Worm (Caenorhabditis elegans) whole organism, young adult: ENCODE data around the gene vps-29.

ENCODE experiments used
- B0336.3 ChIP-seq: fragments of 200-800 bp; sonication (Bioruptor generic); IDR thresholded peaks from 2 replicates; pipeline ENCODE4 v1.3.6; 2022; ENCODE audit warnings: missing genetic modification characterization, missing compliant biosample characterization
- D2030.7 ChIP-seq: fragments of 200-800 bp; sonication (Bioruptor generic); IDR thresholded peaks from 2 replicates; pipeline ENCODE4 v1.3.6; 2022; ENCODE audit warnings: missing genetic modification reagents, missing genetic modification characterization, missing compliant biosample characterization
- F10E7.11 ChIP-seq: sonication (generic microtip); optimal IDR thresholded peaks from 2 replicates; lab custom pipeline; 2017; ENCODE audit warnings: mild to moderate bottlenecking, missing genetic modification characterization, moderate library complexity, missing compliant biosample characterization
- F33H1.4 ChIP-seq: fragments of 200-800 bp; sonication (Bioruptor generic); IDR thresholded peaks from 2 replicates; pipeline ENCODE4 v1.3.6; 2022; ENCODE audit warnings: missing genetic modification reagents, missing genetic modification characterization, missing compliant biosample characterization
- F37B4.10 ChIP-seq: fragments of 200-800 bp; sonication (Bioruptor generic); IDR thresholded peaks from 2 replicates; pipeline ENCODE4 v1.3.6; 2022; ENCODE audit warnings: missing genetic modification characterization, missing compliant biosample characterization
- T07F8.4 ChIP-seq: sonication (generic microtip); optimal IDR thresholded peaks from 2 replicates; lab custom pipeline; 2016; ENCODE audit warnings: mild to moderate bottlenecking, missing genetic modification characterization, moderate library complexity, missing compliant biosample characterization
- Y53F4B.3 ChIP-seq: fragments of 200-800 bp; sonication (Bioruptor generic); IDR thresholded peaks from 2 replicates; pipeline ENCODE4 v1.3.6; 2022; ENCODE audit warnings: missing genetic modification reagents, missing genetic modification characterization, missing compliant biosample characterization
- Y95B8A.8 ChIP-seq: fragments of 200-800 bp; sonication (Bioruptor generic); IDR thresholded peaks from 2 replicates; pipeline ENCODE4 v1.3.6; 2022; ENCODE audit warnings: missing genetic modification reagents, missing genetic modification characterization, missing compliant biosample characterization
- ZK185.1 ChIP-seq: sonication (generic microtip); optimal IDR thresholded peaks from 2 replicates; lab custom pipeline; 2016; ENCODE audit warnings: mild to moderate bottlenecking, missing genetic modification characterization, missing compliant biosample characterization; ENCODE audit not compliant: poor library complexity, severe bottlenecking
- aptf-2 ChIP-seq: fragments of 200-800 bp; sonication (Bioruptor generic); conservative IDR thresholded peaks from 2 replicates; pipeline ENCODE4 v1.3.6; 2022; ENCODE audit warnings: missing genetic modification reagents, missing genetic modification characterization, missing compliant biosample characterization
- attf-5 ChIP-seq: fragments of 200-800 bp; sonication (Bioruptor generic); optimal IDR thresholded peaks from 2 replicates; lab custom pipeline; 2018; ENCODE audit warnings: mild to moderate bottlenecking, missing genetic modification characterization, missing compliant biosample characterization
- ccch-3 ChIP-seq: fragments of 200-800 bp; sonication (Bioruptor generic); optimal IDR thresholded peaks from 2 replicates; lab custom pipeline; 2018; ENCODE audit warnings: mild to moderate bottlenecking, missing genetic modification characterization, missing compliant biosample characterization
- cebp-1 ChIP-seq, 2 experiments: fragments of 200-800 bp in 1 of 2; sonication (Bioruptor generic) in 1 of 2; sonication (generic microtip) in 1 of 2; IDR thresholded peaks in 1 of 2; optimal IDR thresholded peaks in 1 of 2; 2 replicates each; pipeline versions ENCODE4 v1.3.6 to Lab custom; 2017 to 2022; ENCODE audit warnings: missing compliant biosample characterization in 2 of 2, missing genetic modification characterization in 2 of 2, mild to moderate bottlenecking in 1 of 2, missing genetic modification reagents in 1 of 2, moderate library complexity in 1 of 2
- ceh-27 ChIP-seq: fragments of 200-800 bp; sonication (Bioruptor generic); optimal IDR thresholded peaks from 2 replicates; lab custom pipeline; 2018; ENCODE audit warnings: mild to moderate bottlenecking, missing genetic modification characterization, moderate library complexity, missing compliant biosample characterization
- ceh-40 ChIP-seq: fragments of 200-800 bp; sonication (Bioruptor generic); IDR thresholded peaks from 2 replicates; pipeline ENCODE4 v1.3.6; 2022; ENCODE audit warnings: missing genetic modification characterization, missing compliant biosample characterization
- ceh-58 ChIP-seq: fragments of 200-800 bp; sonication (Bioruptor generic); IDR thresholded peaks from 2 replicates; pipeline ENCODE4 v1.3.6; 2022; ENCODE audit warnings: missing genetic modification characterization, missing compliant biosample characterization
- ceh-91 ChIP-seq: fragments of 200-800 bp; sonication (Bioruptor generic); IDR thresholded peaks from 2 replicates; pipeline ENCODE4 v1.3.6; 2022; ENCODE audit warnings: missing genetic modification reagents, missing genetic modification characterization, missing compliant biosample characterization
- chd-7 ChIP-seq: sonication (generic microtip); optimal IDR thresholded peaks from 2 replicates; lab custom pipeline; 2016; ENCODE audit warnings: mild to moderate bottlenecking, missing genetic modification characterization, moderate library complexity, missing compliant biosample characterization
- egrh-3 ChIP-seq: fragments of 200-800 bp; sonication (Bioruptor generic); IDR thresholded peaks from 2 replicates; pipeline ENCODE4 v1.3.6; 2022; ENCODE audit warnings: missing genetic modification reagents, missing genetic modification characterization, missing compliant biosample characterization
- fkh-3 ChIP-seq: sonication (generic microtip); optimal IDR thresholded peaks from 2 replicates; lab custom pipeline; 2016; ENCODE audit warnings: mild to moderate bottlenecking, missing genetic modification characterization, missing compliant biosample characterization
- hlh-12 ChIP-seq: sonication (generic microtip); optimal IDR thresholded peaks from 2 replicates; lab custom pipeline; 2016; ENCODE audit warnings: missing genetic modification characterization, missing compliant biosample characterization
- hsf-1 ChIP-seq: fragments of 200-800 bp; sonication (Bioruptor generic); IDR thresholded peaks from 2 replicates; pipeline ENCODE4 v1.3.6; 2022; ENCODE audit warnings: missing genetic modification reagents, missing genetic modification characterization, missing compliant biosample characterization
- let-526 ChIP-seq: fragments of 200-800 bp; sonication (Bioruptor generic); IDR thresholded peaks from 2 replicates; pipeline ENCODE4 v1.3.6; 2022; ENCODE audit warnings: missing genetic modification reagents, missing genetic modification characterization, missing compliant biosample characterization
- let-607 ChIP-seq, 2 experiments: fragments of 200-800 bp in 1 of 2; sonication (Bioruptor generic) in 1 of 2; sonication (generic microtip) in 1 of 2; optimal IDR thresholded peaks; 2 replicates each; lab custom pipeline; 2016 to 2018; ENCODE audit warnings: mild to moderate bottlenecking in 2 of 2, missing compliant biosample characterization in 2 of 2, missing genetic modification characterization in 2 of 2, moderate library complexity in 2 of 2, missing genotype in 1 of 2
- lin-54 ChIP-seq: fragments of 200-800 bp; sonication (Bioruptor generic); optimal IDR thresholded peaks from 2 replicates; lab custom pipeline; 2018; ENCODE audit warnings: mild to moderate bottlenecking, missing genetic modification characterization, missing compliant biosample characterization
- lir-1 ChIP-seq: fragments of 200-800 bp; sonication (Bioruptor generic); conservative IDR thresholded peaks from 2 replicates; pipeline ENCODE4 v1.3.6; 2022; ENCODE audit warnings: missing genetic modification reagents, missing genetic modification characterization, missing compliant biosample characterization
- lsl-1 ChIP-seq: fragments of 200-800 bp; sonication (Bioruptor generic); optimal IDR thresholded peaks from 2 replicates; lab custom pipeline; 2018; ENCODE audit warnings: mild to moderate bottlenecking, missing genetic modification characterization, moderate library complexity, missing compliant biosample characterization
- madf-3 ChIP-seq: fragments of 200-800 bp; sonication (Bioruptor generic); IDR thresholded peaks from 2 replicates; pipeline ENCODE4 v1.3.6; 2022; ENCODE audit warnings: missing genetic modification reagents, missing genetic modification characterization, missing compliant biosample characterization
- madf-6 ChIP-seq: fragments of 200-800 bp; sonication (Bioruptor generic); IDR thresholded peaks from 2 replicates; pipeline ENCODE4 v1.3.6; 2022; ENCODE audit warnings: missing genetic modification reagents, missing genetic modification characterization, missing compliant biosample characterization
- madf-8 ChIP-seq: fragments of 200-800 bp; sonication (Bioruptor generic); conservative IDR thresholded peaks from 2 replicates; pipeline ENCODE4 v1.3.6; 2022; ENCODE audit warnings: missing genetic modification reagents, missing genetic modification characterization, missing compliant biosample characterization
- mcd-1 ChIP-seq: fragments of 200-800 bp; sonication (Bioruptor generic); IDR thresholded peaks from 2 replicates; pipeline ENCODE4 v1.3.6; 2022; ENCODE audit warnings: missing genetic modification reagents, missing genetic modification characterization, missing compliant biosample characterization
- nfya-1 ChIP-seq: sonication (generic microtip); optimal IDR thresholded peaks from 2 replicates; lab custom pipeline; 2017; ENCODE audit warnings: antibody characterized with exemption, missing compliant biosample characterization, missing genetic modification characterization, borderline replicate concordance; ENCODE audit not compliant: insufficient read depth
- pbrm-1 ChIP-seq: fragments of 200-800 bp; sonication (Bioruptor generic); IDR thresholded peaks from 2 replicates; pipeline ENCODE4 v1.3.6; 2022; ENCODE audit warnings: missing genetic modification reagents, missing genetic modification characterization, missing compliant biosample characterization
- sdz-38 ChIP-seq: sonication (generic microtip); optimal IDR thresholded peaks from 2 replicates; lab custom pipeline; 2016; ENCODE audit warnings: missing genotype, missing genetic modification characterization, missing compliant biosample characterization
- snpc-3.4 ChIP-seq: sonication (generic microtip); optimal IDR thresholded peaks from 2 replicates; lab custom pipeline; 2017; ENCODE audit warnings: missing genetic modification characterization, mild to moderate bottlenecking, missing compliant biosample characterization, antibody characterized with exemption, moderate library complexity, missing genotype, missing genetic modification reagents
- snpc-4 ChIP-seq, 5 experiments: fragments of 150-350 bp in 1 of 5; sonication (generic microtip) in 4 of 5; optimal IDR thresholded peaks; 2 replicates each; lab custom pipeline; 2014 to 2018; ENCODE audit warnings: missing genetic modification characterization in 5 of 5, missing biosample characterization in 3 of 5, antibody characterized with exemption in 2 of 5, mild to moderate bottlenecking in 2 of 5, missing compliant biosample characterization in 2 of 5, missing genotype in 2 of 5, moderate library complexity in 2 of 5, missing genetic modification reagents in 1 of 5
- xnd-1 ChIP-seq: sonication (generic microtip); optimal IDR thresholded peaks from 2 replicates; lab custom pipeline; 2016; ENCODE audit warnings: missing genotype, missing genetic modification reagents, missing genetic modification characterization, missing compliant biosample characterization
- ztf-25 ChIP-seq: fragments of 200-800 bp; sonication (Bioruptor generic); IDR thresholded peaks from 2 replicates; pipeline ENCODE4 v1.3.6; 2022; ENCODE audit warnings: missing genetic modification reagents, missing genetic modification characterization, missing compliant biosample characterization

The vps-29 gene

ce11 chrIII:10123586-10124233 is 10.9 kb upstream of the vps-29 start, which contains the start of gene ttll-4 (continued):
- TF ChIP-seq F37B4.10 (GFP tag; lab: Robert Waterston, UW) (no peak), snpc-4 (GFP tag; optimal IDR thresholded peaks at IDR 0.05; lab: Kevin White, UChicago) (peak; percentile 19), snpc-4 (tag; optimal IDR thresholded peaks at IDR 0.05; lab: Kevin White, UChicago) (no peak), ztf-25 (GFP tag; lab: Robert Waterston, UW) (0 out of 2 replicates have a peak, but pooled peaks have one; percentile 56), egrh-3 (GFP tag; lab: Robert Waterston, UW) (peak; percentile 63), chd-7 (tag; lab: Kevin White, UChicago) (peak; percentile 6), T07F8.4 (no peak), lir-1 (GFP tag; lab: Robert Waterston, UW) (peak; percentile 36; the same call in 1 of the 2 replicates), let-526 (0 out of 2 replicates have a peak, but pooled peaks have one; percentile 14), pbrm-1 (peak; percentile 45; the same call in 1 of the 2 replicates), hsf-1 (GFP tag; lab: Robert Waterston, UW) (no peak), Y95B8A.8 (peak; percentile 31; the same call in 1 of the 2 replicates), ceh-91 (GFP tag; lab: Robert Waterston, UW) (peak; percentile 46; the same call in 1 of the 2 replicates), lsl-1 (GFP tag; lab: Kevin White, UChicago) (peak; percentile 44), madf-6 (GFP tag; lab: Robert Waterston, UW) (peak; percentile 59), ceh-40 (GFP tag; lab: Robert Waterston, UW) (no peak), attf-5 (GFP tag; lab: Kevin White, UChicago) (peak; percentile 47), sdz-38 (tag; lab: Kevin White, UChicago) (no peak)

ce11 chrIII:10120076-10120831 is 7.4 kb upstream of the vps-29 start, which contains the start of the genes gtf-2H3 and ham-3:
gtf-2H3 (minus strand) TSS chrIII:10120148.
ham-3 (plus strand) TSS chrIII:10120781.
- TF ChIP-seq F33H1.4 (GFP tag; lab: Robert Waterston, UW) (peak; percentile 90), madf-6 (GFP tag; lab: Robert Waterston, UW) (peak; percentile 87), lsl-1 (GFP tag; lab: Kevin White, UChicago) (peak; percentile 85), lin-54 (peak; percentile 15), mcd-1 (GFP tag; lab: Robert Waterston, UW) (no peak), madf-3 (no peak), xnd-1 (tag; lab: Kevin White, UChicago) (peak; percentile 68), ccch-3 (no peak), F37B4.10 (GFP tag; lab: Robert Waterston, UW) (no peak), D2030.7 (GFP tag; lab: Robert Waterston, UW) (peak; percentile 61), cebp-1 (GFP tag; IDR thresholded peaks at IDR 0.05; lab: Robert Waterston, UW) (no peak), cebp-1 (tag; optimal IDR thresholded peaks at IDR 0.05; lab: Kevin White, UChicago) (peak; percentile 13), snpc-3.4 (peak; percentile 38), madf-8 (GFP tag; lab: Robert Waterston, UW) (peak; percentile 33; the same call in 1 of the 2 replicates), ceh-91 (GFP tag; lab: Robert Waterston, UW) (peak; percentile 50; the same call in 1 of the 2 replicates)
- TF ChIP-seq, all 124 proteins: peak for 10

- TF ChIP-seq attf-5 (GFP tag; lab: Kevin White, UChicago) (no peak), ZK185.1 (tag; lab: Kevin White, UChicago) (no peak), lsl-1 (GFP tag; lab: Kevin White, UChicago) (no peak), sdz-38 (tag; lab: Kevin White, UChicago) (no peak), ceh-27 (no peak), nfya-1 (tag; lab: Kevin White, UChicago) (no peak), hlh-12 (tag; lab: Kevin White, UChicago) (no peak), ceh-58 (no peak), snpc-3.4 (no peak), Y53F4B.3 (GFP tag; lab: Robert Waterston, UW) (no peak), F10E7.11 (tag; lab: Kevin White, UChicago) (no peak), lin-54 (no peak), B0336.3 (no peak), aptf-2 (GFP tag; lab: Robert Waterston, UW) (no peak), fkh-3 (no peak), let-607 (tag; optimal IDR thresholded peaks at IDR 0.05; lab: Kevin White, UChicago) (no peak)
These were observed 6.0 kb upstream of the vps-29 start, which contains the start of gene ZK1128.3 for ce11 chrIII:10118818-10119217. ZK1128.3 (minus strand) TSS chrIII:10118918.
